Fruit fly (Drosophila melanogaster) whole organism: ENCODE data around the gene Sur.

ENCODE experiments used
- CG8478 ChIP-seq: fragments of >200 bp; optimal IDR thresholded peaks from 2 replicates; lab custom pipeline; 2018; ENCODE audit warnings: inconsistent platforms
- EcR ChIP-seq, 2 experiments: fragments of >200 bp; optimal IDR thresholded peaks; 2 replicates each; lab custom pipeline; 2017; ENCODE audit warnings: missing biosample characterization in 2 of 2, missing genetic modification characterization in 2 of 2, missing genetic modification reagents in 2 of 2
- psq ChIP-seq: fragments of >200 bp; optimal IDR thresholded peaks from 2 replicates; lab custom pipeline; 2017

DNA sequence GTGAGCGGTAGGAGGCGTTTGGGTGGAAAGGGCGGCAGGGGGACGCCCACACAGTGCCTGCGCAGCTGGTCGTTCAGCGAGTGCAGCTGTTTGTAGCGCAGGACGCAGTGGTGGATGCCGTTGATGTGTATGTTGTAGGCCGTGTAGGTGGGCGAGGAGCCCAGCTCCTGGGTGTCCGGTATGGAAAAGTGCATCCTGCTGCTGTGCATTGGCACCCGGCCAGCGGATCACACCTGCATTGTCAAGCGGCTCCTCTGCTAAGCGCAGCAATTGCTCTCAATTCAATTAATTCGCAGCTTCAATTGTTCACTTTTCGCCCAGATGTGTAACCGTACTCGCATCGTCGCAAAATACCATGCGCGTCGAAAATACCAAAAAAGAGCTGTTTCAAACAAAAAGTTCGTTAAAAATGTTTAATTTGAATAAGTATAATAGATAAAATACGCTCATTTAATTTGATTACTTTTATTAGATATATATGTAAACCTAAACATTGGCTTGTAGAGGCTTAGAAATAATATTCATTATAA is 7.8 kb upstream of the Sur start, which contains the start of gene Snx17:
- no peak for TF ChIP-seq CG8478
- TF ChIP-seq psq (lab: Kevin White, UChicago) = no peak
- TF ChIP-seq EcR (GFP tag; optimal IDR thresholded peaks at IDR 0.05; lab: Kevin White, UChicago) = no peak
